Fruit fly (Drosophila melanogaster): ENCODE measurements around the gene CG42331.

dm6 chr3R:24807321-24807720 lies 35.3 kb downstream of the CG42331 start, which contains the start of gene CG6980:
- TF ChIP-seq CG18262 (tag; optimal IDR thresholded peaks at IDR 0.05) (no peak), chn (GFP tag; optimal IDR thresholded peaks at IDR 0.05) (no peak), gce (GFP tag; IDR thresholded peaks at IDR 0.05) (no peak), NK7.1 (GFP tag; optimal IDR thresholded peaks at IDR 0.05) (no peak), fd102C (GFP tag; optimal IDR thresholded peaks at IDR 0.05) (no peak), CG17359 (tag; optimal IDR thresholded peaks at IDR 0.05) (no peak)
